Fruit fly (Drosophila melanogaster): Measurements from ENCODE around the gene frc.

Gene frc

dm6 chr3L:17465804-17466203, 32.8 kb upstream of the frc start, which contains the start of gene QIL1:
TSS of gene QIL1 (plus strand) at chr3L:17465945.
- TF ChIP-seq Clk (GFP tag; optimal IDR thresholded peaks at IDR 0.05): no peak
- TF ChIP-seq kay (GFP tag; ENCODE audit: borderline replicate concordance): no peak
- TF ChIP-seq bab1 (GFP tag; optimal IDR thresholded peaks at IDR 0.05): peak; percentile 35

- TF ChIP-seq ovo (GFP tag; optimal IDR thresholded peaks at IDR 0.05) (no peak), CG5204 (GFP tag; optimal IDR thresholded peaks at IDR 0.05) (no peak), CG11617 (GFP tag; optimal IDR thresholded peaks at IDR 0.05) (no peak), pad (GFP tag; optimal IDR thresholded peaks at IDR 0.05) (no peak), CG14711 (tag; optimal IDR thresholded peaks at IDR 0.05) (no peak), CG1620 (GFP tag; optimal IDR thresholded peaks at IDR 0.05) (no peak), kay (GFP tag; ENCODE audit: borderline replicate concordance) (no peak), CG12768 (GFP tag; optimal IDR thresholded peaks at IDR 0.05) (no peak), Mnt (GFP tag; optimal IDR thresholded peaks at IDR 0.05) (no peak), Clk (GFP tag; optimal IDR thresholded peaks at IDR 0.05) (no peak), cic (GFP tag; optimal IDR thresholded peaks at IDR 0.05) (no peak), cnc (optimal IDR thresholded peaks at IDR 0.05) (no peak), tj (GFP tag; optimal IDR thresholded peaks at IDR 0.05) (no peak)
Measured at dm6 chr3L:17462474-17462873, 29.5 kb upstream of the frc start.

DNA sequence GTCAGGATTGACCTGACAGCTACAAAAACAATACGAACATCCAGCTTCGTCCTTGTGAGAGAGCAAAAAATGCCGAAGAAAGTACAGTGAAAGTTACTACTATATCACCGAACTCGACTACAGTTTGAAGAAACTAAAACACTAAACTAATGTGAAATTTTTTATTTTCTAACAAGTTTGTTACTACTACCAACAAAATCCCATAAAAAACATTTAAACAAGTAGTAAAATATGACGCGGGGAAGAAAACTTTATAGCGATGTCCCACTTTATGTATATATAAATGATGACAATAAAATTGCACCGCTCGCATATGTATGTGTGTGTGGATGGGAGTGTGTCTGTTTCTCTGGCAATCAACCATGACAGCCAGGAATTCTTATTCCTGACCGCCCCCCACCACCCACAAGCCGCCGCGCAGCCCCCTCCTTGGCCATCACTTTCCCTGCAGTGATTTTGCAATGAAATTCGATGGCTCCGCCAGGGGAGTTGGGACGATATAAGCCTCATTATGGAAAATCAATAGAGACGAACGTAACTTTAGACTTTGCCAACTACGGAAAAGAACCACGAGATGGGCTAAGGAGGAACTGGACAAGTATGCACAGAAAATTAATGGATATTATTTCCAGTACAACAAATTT, 28.5 kb upstream of the frc start:
- TF ChIP-seq CG14711 (tag; optimal IDR thresholded peaks at IDR 0.05) (no peak), CG33017 (tag; optimal IDR thresholded peaks at IDR 0.05) (no peak), CG5204 (GFP tag; optimal IDR thresholded peaks at IDR 0.05) (no peak), tj (GFP tag; optimal IDR thresholded peaks at IDR 0.05) (no peak), Hr96 (GFP tag; optimal IDR thresholded peaks at IDR 0.05) (no peak), ovo (GFP tag; optimal IDR thresholded peaks at IDR 0.05) (no peak)

DNA sequence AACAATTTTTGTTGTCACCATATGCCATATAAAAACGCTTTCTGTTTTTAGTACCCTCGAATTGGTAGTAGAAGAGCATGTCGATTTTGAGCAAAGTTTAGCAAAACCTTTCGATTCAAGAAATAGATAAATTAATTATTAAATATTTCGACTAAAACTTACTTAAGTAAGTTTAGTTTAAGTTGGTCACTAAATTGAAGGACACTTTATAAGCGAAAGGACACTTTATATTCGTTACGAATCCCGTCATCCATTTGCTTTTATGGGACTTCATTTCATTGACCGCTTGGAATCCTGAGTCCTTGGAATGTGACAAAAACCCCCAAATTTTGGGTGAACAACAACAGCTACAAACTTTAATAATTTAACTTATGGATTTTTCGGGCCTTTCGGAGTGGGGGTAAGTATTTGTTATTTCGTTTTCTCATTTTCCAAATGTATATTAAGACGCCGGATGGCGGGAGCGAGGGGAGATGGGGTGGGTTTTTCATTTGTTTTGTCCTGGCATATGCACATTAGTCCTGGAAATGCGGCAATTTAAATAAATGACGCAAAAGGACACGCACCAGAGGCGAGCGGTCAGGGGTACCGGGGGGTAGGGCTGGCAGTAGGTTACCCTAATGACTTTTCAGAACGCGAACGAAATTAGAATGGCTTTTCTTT, 26.0 kb upstream of the frc start:
- TF ChIP-seq kay (GFP tag; ENCODE audit: borderline replicate concordance) (peak; percentile 55), toe (GFP tag; optimal IDR thresholded peaks at IDR 0.05) (no peak)

dm6 chr3L:17457695-17458242, 24.8 kb upstream of the frc start:
- no peak for TF ChIP-seq kay (GFP tag; ENCODE audit: borderline replicate concordance)
- TF ChIP-seq pad (GFP tag; optimal IDR thresholded peaks at IDR 0.05): no peak
- TF ChIP-seq CG11617 (GFP tag; optimal IDR thresholded peaks at IDR 0.05): no peak
- no peak for TF ChIP-seq Mnt (GFP tag; optimal IDR thresholded peaks at IDR 0.05)
- TF ChIP-seq CG14711 (tag; optimal IDR thresholded peaks at IDR 0.05): no peak

DNA sequence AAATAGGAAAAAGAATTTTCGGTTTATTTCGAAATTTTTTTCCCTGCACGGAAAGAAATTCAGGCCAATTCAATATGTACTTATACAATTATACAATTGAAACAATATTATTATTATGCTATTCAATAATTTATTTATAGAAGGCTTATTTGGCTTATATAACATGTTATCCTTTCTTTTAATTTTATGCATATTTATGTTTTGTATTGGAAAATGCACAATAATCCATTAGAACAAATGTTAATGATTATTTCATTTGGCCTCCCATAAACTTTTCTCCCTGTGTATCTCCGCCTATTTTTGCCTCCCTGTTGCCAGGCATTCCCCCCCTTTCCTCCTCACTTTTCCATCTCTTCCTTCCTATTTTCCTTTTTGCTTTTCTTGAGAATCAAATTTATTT, 14.9 kb upstream of the frc start:
- TF ChIP-seq ovo (GFP tag; optimal IDR thresholded peaks at IDR 0.05) (no peak), kay (GFP tag; ENCODE audit: borderline replicate concordance) (peak; percentile 5), CG33017 (tag; optimal IDR thresholded peaks at IDR 0.05) (no peak), CG14711 (tag; optimal IDR thresholded peaks at IDR 0.05) (no peak)

DNA sequence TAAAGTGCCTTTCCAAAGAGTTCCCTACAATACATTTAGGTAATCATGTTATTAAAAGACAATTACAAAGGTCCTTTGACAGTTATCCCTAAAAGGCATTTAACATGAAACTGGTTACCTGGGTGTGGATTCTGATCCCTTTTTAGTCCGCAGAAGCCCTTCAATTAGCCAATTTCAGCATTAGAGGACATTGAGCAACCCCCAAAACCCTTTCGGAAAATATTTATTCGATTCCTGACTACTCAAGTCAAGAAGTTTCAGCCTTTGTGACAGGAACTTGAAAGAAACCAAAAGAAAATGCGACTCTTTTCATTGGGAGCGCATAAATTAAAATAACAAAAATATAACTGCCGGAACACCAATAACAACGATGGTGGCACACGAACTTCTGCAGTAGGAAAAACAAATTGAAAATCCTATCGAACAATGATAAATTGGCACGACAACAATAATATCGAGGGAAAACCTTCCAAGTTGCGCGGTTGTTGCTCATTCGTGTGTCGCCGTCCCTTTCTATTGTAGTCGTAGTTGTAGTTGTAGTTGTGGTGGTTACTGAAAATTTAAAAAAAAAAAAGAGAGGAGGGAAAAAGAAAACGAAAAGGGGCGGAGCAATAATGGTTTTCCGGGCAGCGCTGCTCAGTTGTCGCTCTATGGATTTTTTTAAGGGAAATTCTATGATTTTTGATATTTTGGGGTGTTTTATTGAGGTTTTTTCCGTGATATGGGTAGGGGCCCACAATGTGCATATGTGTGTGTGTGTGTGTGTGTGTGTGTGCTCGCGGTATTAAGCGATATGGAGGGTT, 12.8 kb upstream of the frc start:
- TF ChIP-seq CG33017 (tag; optimal IDR thresholded peaks at IDR 0.05) (no peak), CG5204 (GFP tag; optimal IDR thresholded peaks at IDR 0.05) (no peak), cic (GFP tag; optimal IDR thresholded peaks at IDR 0.05) (no peak), Clk (GFP tag; optimal IDR thresholded peaks at IDR 0.05) (no peak), tj (GFP tag; optimal IDR thresholded peaks at IDR 0.05) (no peak), cnc (optimal IDR thresholded peaks at IDR 0.05) (no peak), ovo (GFP tag; optimal IDR thresholded peaks at IDR 0.05) (no peak), Mnt (GFP tag; optimal IDR thresholded peaks at IDR 0.05) (no peak), bab1 (GFP tag; optimal IDR thresholded peaks at IDR 0.05) (no peak)

DNA sequence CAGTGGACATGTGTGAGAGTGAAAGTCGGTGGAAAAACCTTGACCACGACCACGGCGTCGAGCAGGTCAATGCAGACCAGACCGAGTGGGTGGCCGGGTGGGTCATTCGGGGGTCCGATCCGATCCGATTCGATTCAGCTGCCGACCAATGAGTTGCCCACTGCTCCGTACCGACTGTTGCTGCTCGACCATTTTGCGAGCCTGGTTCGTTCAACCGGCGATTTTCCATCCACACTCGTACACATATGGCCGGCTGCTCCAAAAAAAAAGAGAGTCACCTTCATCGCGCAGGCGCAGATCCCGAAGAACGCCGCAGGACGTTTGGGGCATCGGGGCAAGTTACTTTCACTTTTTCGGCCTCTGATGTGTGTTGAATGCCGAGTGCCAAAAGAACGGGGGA, 11.6 kb upstream of the frc start:
- no peak for TF ChIP-seq CG1620 (GFP tag; optimal IDR thresholded peaks at IDR 0.05)
- TF ChIP-seq Crg-1 (GFP tag; optimal IDR thresholded peaks at IDR 0.05): no peak
- TF ChIP-seq Mnt (GFP tag; optimal IDR thresholded peaks at IDR 0.05): no peak
- TF ChIP-seq CG5204 (GFP tag; optimal IDR thresholded peaks at IDR 0.05): no peak
- no peak for TF ChIP-seq CG12768 (GFP tag; optimal IDR thresholded peaks at IDR 0.05)
- TF ChIP-seq pad (GFP tag; optimal IDR thresholded peaks at IDR 0.05): no peak
- no peak for TF ChIP-seq CG7101 (tag; optimal IDR thresholded peaks at IDR 0.05)
- TF ChIP-seq Hr96 (GFP tag; optimal IDR thresholded peaks at IDR 0.05): no peak
- no peak for TF ChIP-seq CG14711 (tag; optimal IDR thresholded peaks at IDR 0.05)
- no peak for TF ChIP-seq bab1 (GFP tag; optimal IDR thresholded peaks at IDR 0.05)
- TF ChIP-seq toe (GFP tag; optimal IDR thresholded peaks at IDR 0.05): no peak
- TF ChIP-seq CG7045 (GFP tag; optimal IDR thresholded peaks at IDR 0.05): no peak
- no peak for TF ChIP-seq cnc (optimal IDR thresholded peaks at IDR 0.05)
- TF ChIP-seq CG33017 (tag; optimal IDR thresholded peaks at IDR 0.05): no peak
- no peak for TF ChIP-seq kay (GFP tag; ENCODE audit: borderline replicate concordance)
